Worm (Caenorhabditis elegans) whole organism, L3 larva: Measurements from ENCODE around the gene unc-47.

ENCODE experiments used
- R02D3.7 ChIP-seq: fragments of 150-350 bp; optimal IDR thresholded peaks from 2 replicates; lab custom pipeline; 2014; ENCODE audit warnings: missing biosample characterization, missing genetic modification characterization
- ZK546.5 ChIP-seq: sonication (generic microtip); optimal IDR thresholded peaks from 2 replicates; lab custom pipeline; 2017; ENCODE audit warnings: missing biosample characterization, missing genetic modification characterization
- aly-2 ChIP-seq: fragments of 150-350 bp; optimal IDR thresholded peaks from 2 replicates; lab custom pipeline; 2014; ENCODE audit warnings: missing biosample characterization, missing genetic modification characterization
- ama-1 ChIP-seq: fragments of 150-350 bp; optimal IDR thresholded peaks from 2 replicates; lab custom pipeline; 2018
- ceh-16 ChIP-seq: sonication (generic microtip); optimal IDR thresholded peaks from 2 replicates; lab custom pipeline; 2017; ENCODE audit warnings: missing biosample characterization, missing genetic modification characterization
- ceh-82 ChIP-seq: fragments of 150-350 bp; optimal IDR thresholded peaks from 2 replicates; lab custom pipeline; 2014; ENCODE audit warnings: missing biosample characterization, missing genetic modification characterization
- daf-12 ChIP-seq: fragments of 150-350 bp; optimal IDR thresholded peaks from 2 replicates; lab custom pipeline; 2014; ENCODE audit warnings: missing biosample characterization, missing genetic modification reagents, missing genetic modification characterization
- egl-27 ChIP-seq: sonication (generic microtip); optimal IDR thresholded peaks from 4 replicates; lab custom pipeline; 2017; ENCODE audit warnings: missing biosample characterization, missing genetic modification reagents, missing genetic modification characterization
- egl-5 ChIP-seq: fragments of 150-350 bp; optimal IDR thresholded peaks from 2 replicates; lab custom pipeline; 2017; ENCODE audit warnings: missing biosample characterization, missing genetic modification reagents, missing genetic modification characterization, inconsistent platforms
- elt-1 ChIP-seq: fragments of 150-350 bp; optimal IDR thresholded peaks from 2 replicates; lab custom pipeline; 2014; ENCODE audit warnings: missing biosample characterization, missing genetic modification characterization
- elt-3 ChIP-seq, 3 experiments: fragments of 150-350 bp in 1 of 3; sonication (generic microtip) in 2 of 3; optimal IDR thresholded peaks; 2 replicates in 2 of 3; 4 replicates in 1 of 3; lab custom pipeline; 2014 to 2017; ENCODE audit warnings: missing biosample characterization in 3 of 3, missing genetic modification characterization in 3 of 3
- fkh-10 ChIP-seq: sonication (generic microtip); optimal IDR thresholded peaks from 2 replicates; lab custom pipeline; 2017; ENCODE audit warnings: missing biosample characterization, missing genetic modification reagents, missing genetic modification characterization
- fkh-2 ChIP-seq: fragments of 150-350 bp; optimal IDR thresholded peaks from 2 replicates; lab custom pipeline; 2014; ENCODE audit warnings: missing biosample characterization, missing genetic modification reagents, missing genetic modification characterization
- fos-1 ChIP-seq: fragments of 150-350 bp; optimal IDR thresholded peaks from 2 replicates; lab custom pipeline; 2014; ENCODE audit warnings: missing biosample characterization, missing genetic modification characterization
- hmg-11 ChIP-seq: sonication (generic microtip); optimal IDR thresholded peaks from 2 replicates; lab custom pipeline; 2016; ENCODE audit warnings: missing genetic modification characterization, missing compliant biosample characterization
- jun-1 ChIP-seq: fragments of 150-350 bp; optimal IDR thresholded peaks from 2 replicates; lab custom pipeline; 2014; ENCODE audit warnings: missing biosample characterization, missing genetic modification reagents, missing genetic modification characterization
- lin-15B ChIP-seq: fragments of 150-350 bp; optimal IDR thresholded peaks from 2 replicates; lab custom pipeline; 2014; ENCODE audit warnings: missing biosample characterization, missing genetic modification characterization
- mdl-1 ChIP-seq: fragments of 150-350 bp; optimal IDR thresholded peaks from 2 replicates; lab custom pipeline; 2014; ENCODE audit warnings: missing biosample characterization, missing genetic modification characterization
- mml-1 ChIP-seq: fragments of 150-350 bp; sonication (generic microtip); optimal IDR thresholded peaks from 3 replicates; lab custom pipeline; 2014; ENCODE audit warnings: missing biosample characterization, missing genetic modification characterization
- nfya-1 ChIP-seq: sonication (generic microtip); optimal IDR thresholded peaks from 2 replicates; lab custom pipeline; 2017; ENCODE audit warnings: missing genetic modification characterization, mild to moderate bottlenecking, missing compliant biosample characterization, antibody characterized with exemption, moderate library complexity; ENCODE audit not compliant: insufficient read depth
- nhr-11 ChIP-seq: fragments of 150-350 bp; optimal IDR thresholded peaks from 2 replicates; lab custom pipeline; 2014; ENCODE audit warnings: missing biosample characterization, missing genetic modification characterization
- nhr-12 ChIP-seq: fragments of 150-350 bp; optimal IDR thresholded peaks from 2 replicates; lab custom pipeline; 2014; ENCODE audit warnings: missing biosample characterization, missing genetic modification characterization
- nhr-23 ChIP-seq: fragments of 150-350 bp; optimal IDR thresholded peaks from 2 replicates; lab custom pipeline; 2014; ENCODE audit warnings: missing biosample characterization, missing genetic modification reagents, missing genetic modification characterization
- nhr-237 ChIP-seq: fragments of 150-350 bp; optimal IDR thresholded peaks from 2 replicates; lab custom pipeline; 2014; ENCODE audit warnings: missing biosample characterization, missing genetic modification characterization
- nhr-25 ChIP-seq: sonication (generic microtip); optimal IDR thresholded peaks from 2 replicates; lab custom pipeline; 2017; ENCODE audit warnings: missing biosample characterization, missing genetic modification characterization
- nhr-28 ChIP-seq: fragments of 150-350 bp; optimal IDR thresholded peaks from 2 replicates; lab custom pipeline; 2014; ENCODE audit warnings: missing biosample characterization, missing genetic modification characterization
- nhr-43 ChIP-seq: sonication (generic microtip); optimal IDR thresholded peaks from 2 replicates; lab custom pipeline; 2016; ENCODE audit warnings: mild to moderate bottlenecking, missing genetic modification characterization, missing compliant biosample characterization; ENCODE audit not compliant: poor library complexity, severe bottlenecking
- nhr-76 ChIP-seq: fragments of 150-350 bp; sonication (generic microtip); optimal IDR thresholded peaks from 5 replicates; lab custom pipeline; 2014; ENCODE audit warnings: missing biosample characterization, missing genetic modification characterization
- nhr-77 ChIP-seq: fragments of 150-350 bp; optimal IDR thresholded peaks from 2 replicates; lab custom pipeline; 2014; ENCODE audit warnings: missing biosample characterization, missing genetic modification characterization
- sea-2 ChIP-seq: fragments of 150-350 bp; sonication (generic microtip); optimal IDR thresholded peaks from 4 replicates; lab custom pipeline; 2014; ENCODE audit warnings: missing biosample characterization, missing genetic modification reagents, missing genetic modification characterization
- snpc-4 ChIP-seq: fragments of 150-350 bp; optimal IDR thresholded peaks from 2 replicates; lab custom pipeline; 2014; ENCODE audit warnings: missing biosample characterization, missing genetic modification characterization
- tbx-2 ChIP-seq: sonication (generic microtip); optimal IDR thresholded peaks from 2 replicates; lab custom pipeline; 2016; ENCODE audit warnings: mild to moderate bottlenecking, missing genetic modification characterization, missing compliant biosample characterization
- unc-39 ChIP-seq: sonication (generic microtip); optimal IDR thresholded peaks from 4 replicates; lab custom pipeline; 2017; ENCODE audit warnings: missing biosample characterization, missing genetic modification characterization
- unc-62 ChIP-seq: fragments of 150-350 bp; sonication (generic microtip); optimal IDR thresholded peaks from 4 replicates; lab custom pipeline; 2014; ENCODE audit warnings: missing biosample characterization, missing genetic modification reagents, missing genetic modification characterization
- zag-1 ChIP-seq: fragments of 150-350 bp; optimal IDR thresholded peaks from 2 replicates; lab custom pipeline; 2014; ENCODE audit warnings: missing biosample characterization, missing genetic modification characterization
- ztf-11 ChIP-seq: fragments of 150-350 bp; optimal IDR thresholded peaks from 2 replicates; lab custom pipeline; 2014; ENCODE audit warnings: missing biosample characterization, missing genetic modification characterization
- ztf-4 ChIP-seq: fragments of 150-350 bp; optimal IDR thresholded peaks from 2 replicates; lab custom pipeline; 2014; ENCODE audit warnings: missing biosample characterization, missing genetic modification characterization

The unc-47 gene

ce11 chrIII:10178552-10178951 is 7.5 kb downstream of the unc-47 start:
- TF ChIP-seq elt-1 (tag; lab: Kevin White, UChicago) (no peak), aly-2 (no peak), mdl-1 (tag; lab: Kevin White, UChicago) (no peak), egl-5 (tag; lab: Kevin White, UChicago) (no peak), ceh-16 (tag; lab: Kevin White, UChicago) (no peak), fos-1 (tag; lab: Kevin White, UChicago) (no peak)
- TF ChIP-seq, all 47 proteins: peak for 0

- TF ChIP-seq nhr-25 (tag; lab: Kevin White, UChicago) (no peak), nhr-77 (tag; lab: Kevin White, UChicago) (no peak), ZK546.5 (tag; lab: Kevin White, UChicago) (no peak), mdl-1 (tag; lab: Kevin White, UChicago) (no peak), egl-27 (no peak), ceh-16 (tag; lab: Kevin White, UChicago) (no peak), tbx-2 (tag; lab: Kevin White, UChicago) (no peak), nhr-76 (tag; lab: Kevin White, UChicago) (no peak), nhr-23 (tag; lab: Kevin White, UChicago) (no peak), daf-12 (no peak), nfya-1 (tag; lab: Kevin White, UChicago) (no peak), unc-39 (tag; lab: Kevin White, UChicago) (no peak), nhr-237 (tag; lab: Kevin White, UChicago) (no peak), fkh-2 (tag; lab: Kevin White, UChicago) (no peak), ceh-82 (no peak)
Measured at ce11 chrIII:10178023-10178422, 8.0 kb downstream of the unc-47 start.

DNA sequence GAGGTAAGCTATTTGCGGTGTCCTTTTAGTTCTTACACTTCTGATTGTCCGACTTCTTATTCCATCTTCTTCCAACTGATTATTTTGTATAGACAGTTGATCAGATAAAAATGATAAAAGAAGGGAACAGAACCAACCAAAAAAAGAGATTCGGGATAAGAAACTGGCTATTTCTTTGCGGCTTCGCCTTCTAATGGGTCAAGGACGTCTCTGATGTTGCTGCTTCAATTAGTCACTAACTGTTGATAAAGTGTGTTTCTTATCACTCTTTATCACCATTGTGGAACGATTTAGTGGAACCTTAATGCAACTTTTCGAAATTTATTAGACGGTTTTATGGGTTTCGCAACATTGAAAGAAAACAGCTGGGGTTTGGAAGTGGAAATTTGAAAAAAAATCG is 15.8 kb downstream of the unc-47 start:
- no peak for TF ChIP-seq snpc-4
- TF ChIP-seq R02D3.7 (tag; lab: Kevin White, UChicago): no peak
- no peak for TF ChIP-seq nhr-43 (tag; lab: Kevin White, UChicago)
- TF ChIP-seq nhr-11: no peak
- TF ChIP-seq elt-3 (tag; optimal IDR thresholded peaks at IDR 0.05; lab: Kevin White, UChicago): peak in 2 of 3 experiments; percentile 56 to 95
- TF ChIP-seq nhr-25 (tag; lab: Kevin White, UChicago): peak; percentile 66
- TF ChIP-seq ztf-11 (tag; lab: Kevin White, UChicago): no peak
- peak; percentile 81 for TF ChIP-seq nhr-23 (tag; lab: Kevin White, UChicago)
- TF ChIP-seq ZK546.5 (tag; lab: Kevin White, UChicago): no peak
- TF ChIP-seq ama-1 (lab: Kevin White, UChicago): no peak

DNA sequence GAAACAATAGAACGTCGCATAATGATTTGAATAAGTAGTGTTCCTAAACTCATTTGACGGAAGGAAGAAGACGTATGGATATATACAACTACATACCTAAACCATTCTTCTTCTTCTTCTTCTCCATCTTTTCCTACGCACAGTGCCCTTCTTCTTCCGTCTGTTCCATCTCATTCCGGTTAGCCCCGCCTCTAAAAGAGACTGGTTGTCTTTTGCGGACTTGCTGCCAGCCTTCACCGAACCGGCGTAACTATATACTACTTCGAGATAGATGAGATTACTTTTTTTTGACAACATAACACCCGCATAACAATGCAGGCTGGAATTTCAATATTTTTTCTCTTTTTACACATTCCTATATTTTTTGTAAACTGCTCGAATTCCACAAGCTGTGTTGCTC is 25.7 kb downstream of the unc-47 start, which contains the start of the genes K08E5.5 and mua-3:
TSS of gene K08E5.5 (minus strand) at position 101 of the 400 bp plus-strand sequence.
TSS of gene mua-3 (plus strand) at position 313 of the 400 bp plus-strand sequence.
- TF ChIP-seq elt-3 (tag; optimal IDR thresholded peaks at IDR 0.05; lab: Kevin White, UChicago) (no peak), lin-15B (tag; lab: Kevin White, UChicago) (no peak), nhr-76 (tag; lab: Kevin White, UChicago) (no peak), ZK546.5 (tag; lab: Kevin White, UChicago) (no peak), fos-1 (tag; lab: Kevin White, UChicago) (no peak), daf-12 (no peak), hmg-11 (tag; lab: Kevin White, UChicago) (no peak), egl-5 (tag; lab: Kevin White, UChicago) (no peak), nhr-28 (no peak), ceh-82 (no peak), unc-62 (GFP tag; lab: Kevin White, UChicago) (no peak)
- TF ChIP-seq, all 47 proteins: peak for 0

DNA sequence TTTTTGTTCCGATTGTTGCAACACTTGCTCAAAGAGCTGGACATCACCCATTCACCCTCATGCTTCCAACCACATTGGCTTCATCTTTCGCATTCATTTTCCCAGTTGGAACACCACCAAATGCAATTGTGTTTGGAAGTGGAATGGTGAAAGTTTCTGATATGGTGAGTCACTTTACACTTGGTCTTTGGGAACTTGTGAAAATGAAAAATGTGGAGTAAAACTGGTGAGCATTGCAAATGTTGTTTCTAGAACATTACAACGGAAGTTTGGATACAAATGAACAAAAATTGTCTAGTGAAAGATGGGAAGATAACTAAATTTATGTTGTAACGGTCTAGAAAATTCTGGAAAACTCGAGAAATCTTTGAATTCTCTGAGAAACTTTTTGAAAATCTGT is 29.8 kb downstream of the unc-47 start:
- TF ChIP-seq sea-2 (GFP tag; lab: Kevin White, UChicago) (no peak), nhr-12 (tag; lab: Kevin White, UChicago) (no peak), nhr-237 (tag; lab: Kevin White, UChicago) (no peak), ceh-82 (no peak), ZK546.5 (tag; lab: Kevin White, UChicago) (no peak), unc-62 (GFP tag; lab: Kevin White, UChicago) (no peak), snpc-4 (no peak), nhr-77 (tag; lab: Kevin White, UChicago) (no peak), nhr-76 (tag; lab: Kevin White, UChicago) (no peak), mml-1 (tag; lab: Kevin White, UChicago) (no peak), jun-1 (tag; lab: Kevin White, UChicago) (no peak), ceh-16 (tag; lab: Kevin White, UChicago) (no peak), ztf-4 (no peak), ama-1 (lab: Kevin White, UChicago) (no peak), fkh-10 (GFP tag; lab: Kevin White, UChicago) (no peak), nhr-11 (no peak), egl-5 (tag; lab: Kevin White, UChicago) (no peak), nhr-28 (no peak), zag-1 (tag; lab: Kevin White, UChicago) (no peak), egl-27 (no peak)
